Worm (Caenorhabditis elegans) whole organism, L4 larva: ENCODE measurements around the gene str-206.

Source experiments
- D1046.2 ChIP-seq: fragments of 200-800 bp; sonication (Bioruptor generic); IDR thresholded peaks from 2 replicates; pipeline ENCODE4 v1.3.6; 2022; ENCODE audit warnings: missing genetic modification characterization, missing compliant biosample characterization
- F26F4.8 ChIP-seq: fragments of 200-800 bp; sonication (Bioruptor generic); conservative IDR thresholded peaks from 2 replicates; pipeline ENCODE4 v1.3.6; 2022; ENCODE audit warnings: missing genetic modification characterization, missing compliant biosample characterization
- F37D6.2 ChIP-seq: sonication (generic microtip); optimal IDR thresholded peaks from 2 replicates; lab custom pipeline; 2016; ENCODE audit warnings: mild to moderate bottlenecking, missing genetic modification characterization, missing compliant biosample characterization
- R02D3.7 ChIP-seq: fragments of 150-350 bp; sonication (generic microtip); optimal IDR thresholded peaks from 3 replicates; lab custom pipeline; 2014; ENCODE audit warnings: missing biosample characterization, missing genetic modification characterization
- T26A8.4 ChIP-seq: fragments of 200-800 bp; sonication (Bioruptor generic); IDR thresholded peaks from 2 replicates; pipeline ENCODE4 v1.3.6; 2022; ENCODE audit warnings: missing genetic modification characterization, missing compliant biosample characterization
- Y75B8A.6 ChIP-seq: fragments of 200-800 bp; sonication (Bioruptor generic); IDR thresholded peaks from 2 replicates; pipeline ENCODE4 v1.3.6; 2022; ENCODE audit warnings: missing genetic modification reagents, missing genetic modification characterization, missing compliant biosample characterization
- aha-1 ChIP-seq: fragments of 150-350 bp; peaks from one replicate; lab custom pipeline; 2014; ENCODE audit warnings: missing biosample characterization, missing genetic modification characterization
- aly-2 ChIP-seq: sonication (generic microtip); optimal IDR thresholded peaks from 2 replicates; lab custom pipeline; 2018; ENCODE audit warnings: missing biosample characterization, missing genetic modification characterization
- ces-1 ChIP-seq: fragments of 150-350 bp; sonication (generic microtip); optimal IDR thresholded peaks from 4 replicates; lab custom pipeline; 2014; ENCODE audit warnings: missing biosample characterization, missing genetic modification reagents, missing genetic modification characterization
- ctbp-1 ChIP-seq: fragments of 200-800 bp; sonication (Bioruptor generic); IDR thresholded peaks from 2 replicates; pipeline ENCODE4 v1.3.6; 2022; ENCODE audit warnings: missing genetic modification reagents, missing genetic modification characterization, missing compliant biosample characterization
- daf-16 ChIP-seq, 3 experiments: sonication (generic microtip); optimal IDR thresholded peaks; 2 replicates each; lab custom pipeline; 2016 to 2017; ENCODE audit warnings: missing genetic modification characterization in 3 of 3, missing genetic modification reagents in 3 of 3, mild to moderate bottlenecking in 2 of 3, missing compliant biosample characterization in 2 of 3, missing biosample characterization in 1 of 3, moderate library complexity in 1 of 3
- dmd-6 ChIP-seq: fragments of 200-800 bp; sonication (Bioruptor generic); IDR thresholded peaks from 2 replicates; pipeline ENCODE4 v1.3.6; 2022; ENCODE audit warnings: missing genetic modification reagents, missing genetic modification characterization, missing compliant biosample characterization
- dmd-9 ChIP-seq: fragments of 200-800 bp; sonication (Bioruptor generic); IDR thresholded peaks from 2 replicates; pipeline ENCODE4 v1.3.6; 2022; ENCODE audit warnings: missing genetic modification reagents, missing genetic modification characterization, missing compliant biosample characterization
- dpl-1 ChIP-seq: fragments of 150-350 bp; optimal IDR thresholded peaks from 2 replicates; lab custom pipeline; 2014; ENCODE audit warnings: missing biosample characterization, missing genetic modification reagents, missing genetic modification characterization
- fos-1 ChIP-seq: fragments of 150-350 bp; optimal IDR thresholded peaks from 2 replicates; lab custom pipeline; 2014; ENCODE audit warnings: missing biosample characterization, missing genetic modification characterization
- hif-1 ChIP-seq, 2 experiments: sonication (generic microtip); optimal IDR thresholded peaks; 2 replicates each; lab custom pipeline; 2016 to 2017; ENCODE audit warnings: missing compliant biosample characterization in 2 of 2, missing genetic modification characterization in 2 of 2, missing genetic modification reagents in 2 of 2, missing genotype in 2 of 2, mild to moderate bottlenecking in 1 of 2
- hlh-11 ChIP-seq: fragments of 200-800 bp; sonication (Bioruptor generic); optimal IDR thresholded peaks from 2 replicates; lab custom pipeline; 2018; ENCODE audit warnings: mild to moderate bottlenecking, missing genetic modification characterization, missing compliant biosample characterization
- lir-3 ChIP-seq: sonication (generic microtip); optimal IDR thresholded peaks from 2 replicates; lab custom pipeline; 2016; ENCODE audit warnings: mild to moderate bottlenecking, missing genetic modification characterization, missing compliant biosample characterization
- lsy-2 ChIP-seq, 2 experiments: fragments of 150-350 bp in 1 of 2; sonication (generic microtip) in 1 of 2; optimal IDR thresholded peaks; 2 replicates each; lab custom pipeline; 2014 to 2017; ENCODE audit warnings: missing biosample characterization in 2 of 2, missing genetic modification characterization in 2 of 2
- mep-1 ChIP-seq: fragments of 150-350 bp; sonication (generic microtip); optimal IDR thresholded peaks from 3 replicates; lab custom pipeline; 2014; ENCODE audit warnings: missing biosample characterization, missing genetic modification characterization
- mxl-2 ChIP-seq: fragments of 200-800 bp; sonication (Bioruptor generic); conservative IDR thresholded peaks from 2 replicates; pipeline ENCODE4 v1.3.6; 2022; ENCODE audit warnings: missing genetic modification reagents, missing genetic modification characterization, missing compliant biosample characterization
- nhr-10 ChIP-seq: fragments of 150-350 bp; optimal IDR thresholded peaks from 2 replicates; lab custom pipeline; 2014; ENCODE audit warnings: missing biosample characterization, missing genetic modification characterization
- nhr-28 ChIP-seq: fragments of 150-350 bp; optimal IDR thresholded peaks from 2 replicates; lab custom pipeline; 2014; ENCODE audit warnings: missing biosample characterization, missing genetic modification characterization
- nhr-41 ChIP-seq: fragments of 200-800 bp; sonication (Bioruptor generic); IDR thresholded peaks from 2 replicates; pipeline ENCODE4 v1.3.6; 2022; ENCODE audit warnings: missing genetic modification reagents, missing genetic modification characterization, missing compliant biosample characterization
- nhr-48 ChIP-seq: sonication (generic microtip); optimal IDR thresholded peaks from 2 replicates; lab custom pipeline; 2016; ENCODE audit warnings: mild to moderate bottlenecking, missing genetic modification characterization, missing compliant biosample characterization
- pha-4 ChIP-seq, 2 experiments: fragments of 150-350 bp in 1 of 2; fragments of 200-800 bp in 1 of 2; sonication (Bioruptor generic) in 1 of 2; IDR thresholded peaks in 1 of 2; optimal IDR thresholded peaks in 1 of 2; 2 replicates each; pipeline versions ENCODE4 v1.3.6 to Lab custom; 2014 to 2022; ENCODE audit warnings: missing genetic modification characterization in 2 of 2, missing genetic modification reagents in 2 of 2, missing biosample characterization in 1 of 2, missing compliant biosample characterization in 1 of 2
- pqm-1 ChIP-seq: sonication (generic microtip); optimal IDR thresholded peaks from 2 replicates; lab custom pipeline; 2017; ENCODE audit warnings: missing biosample characterization, missing genetic modification characterization
- snpc-1.2 ChIP-seq: fragments of 200-800 bp; sonication (Bioruptor generic); IDR thresholded peaks from 2 replicates; pipeline ENCODE4 v1.3.6; 2022; ENCODE audit warnings: missing genetic modification reagents, missing genetic modification characterization, missing compliant biosample characterization
- tag-97 ChIP-seq: fragments of 200-800 bp; sonication (Bioruptor generic); IDR thresholded peaks from 2 replicates; pipeline ENCODE4 v1.3.6; 2022; ENCODE audit warnings: missing genetic modification characterization, missing compliant biosample characterization
- tra-1 ChIP-seq: fragments of 200-800 bp; sonication (Bioruptor generic); IDR thresholded peaks from 2 replicates; pipeline ENCODE4 v1.3.6; 2022; ENCODE audit warnings: missing genetic modification reagents, missing genetic modification characterization, missing compliant biosample characterization
- unc-62 ChIP-seq, 3 experiments: fragments of 150-350 bp in 1 of 3; sonication (generic microtip); optimal IDR thresholded peaks in 2 of 3; peaks in 1 of 3; 1 replicate in 1 of 3; 2 replicates in 2 of 3; lab custom pipeline; 2014 to 2017; ENCODE audit warnings: missing biosample characterization in 3 of 3, missing genetic modification characterization in 3 of 3, missing genetic modification reagents in 3 of 3, missing genotype in 1 of 3
- vab-7 ChIP-seq: fragments of 200-800 bp; sonication (Bioruptor generic); IDR thresholded peaks from 2 replicates; pipeline ENCODE4 v1.3.6; 2022; ENCODE audit warnings: missing genetic modification reagents, missing genetic modification characterization, missing compliant biosample characterization
- ztf-11 ChIP-seq: fragments of 150-350 bp; optimal IDR thresholded peaks from 2 replicates; lab custom pipeline; 2014; ENCODE audit warnings: missing biosample characterization, missing genetic modification characterization

str-206 gene

ce11 chrV:6206498-6206897 lies 11.4 kb upstream of the str-206 start, which contains the start of gene W06H8.2:
Gene W06H8.2, plus strand, starts transcription at chrV:6206755.
- peak; percentile 25 for TF ChIP-seq nhr-28 (tag; lab: Kevin White, UChicago)
- TF ChIP-seq lsy-2 (tag; optimal IDR thresholded peaks at IDR 0.05; lab: Kevin White, UChicago) = no peak

- no peak for TF ChIP-seq tra-1 (GFP tag; lab: Robert Waterston, UW)
- no peak for TF ChIP-seq D1046.2 (GFP tag; lab: Robert Waterston, UW)
- TF ChIP-seq Y75B8A.6 (GFP tag; lab: Robert Waterston, UW) = no peak
- no peak for TF ChIP-seq fos-1 (tag; lab: Kevin White, UChicago)
- TF ChIP-seq R02D3.7 (tag; lab: Kevin White, UChicago) = no peak
- no peak for TF ChIP-seq mep-1
- no peak for TF ChIP-seq daf-16 (GFP tag; optimal IDR thresholded peaks at IDR 0.05; lab: Kevin White, UChicago)
- TF ChIP-seq daf-16 (tag; optimal IDR thresholded peaks at IDR 0.05; lab: Kevin White, UChicago) = no peak
- TF ChIP-seq aly-2 (tag; lab: Kevin White, UChicago) = no peak
- no peak for TF ChIP-seq nhr-10 (tag; lab: Kevin White, UChicago)
- TF ChIP-seq aha-1 (tag; lab: Kevin White, UChicago) = no peak
Observed at ce11 chrV:6208585-6208984, 9.3 kb upstream of the str-206 start, which contains the start of gene rme-1. Gene rme-1, plus strand, starts transcription at chrV:6208885.

ce11 chrV:6209930-6210647 lies 7.8 kb upstream of the str-206 start:
- no peak for TF ChIP-seq mxl-2
- peak; percentile 42 for TF ChIP-seq nhr-28 (tag; lab: Kevin White, UChicago)
- no peak for TF ChIP-seq tag-97 (GFP tag; lab: Robert Waterston, UW)
- no peak for TF ChIP-seq dmd-9
- TF ChIP-seq D1046.2 (GFP tag; lab: Robert Waterston, UW) = no peak
- no peak for TF ChIP-seq snpc-1.2
- no peak for TF ChIP-seq F37D6.2
- no peak for TF ChIP-seq hif-1 (tag; optimal IDR thresholded peaks at IDR 0.05; lab: Kevin White, UChicago)
- TF ChIP-seq fos-1 (tag; lab: Kevin White, UChicago) = no peak
- no peak for TF ChIP-seq lir-3 (tag; lab: Kevin White, UChicago)
- TF ChIP-seq vab-7 (GFP tag; lab: Robert Waterston, UW) = no peak
- TF ChIP-seq unc-62 (GFP tag; optimal IDR thresholded peaks at IDR 0.05 in 1 of 2; lab: Kevin White, UChicago) = peak in 1 of 2 experiments; percentile 91
- no peak for TF ChIP-seq unc-62 (tag; optimal IDR thresholded peaks at IDR 0.05; lab: Kevin White, UChicago)
- TF ChIP-seq nhr-41 (GFP tag; lab: Robert Waterston, UW) = no peak
- no peak for TF ChIP-seq pha-4 (GFP tag; IDR thresholded peaks at IDR 0.05; lab: Robert Waterston, UW)
- no peak for TF ChIP-seq pha-4 (tag; optimal IDR thresholded peaks at IDR 0.05; lab: Kevin White, UChicago)
- TF ChIP-seq ces-1 (GFP tag; lab: Kevin White, UChicago) = no peak
- no peak for TF ChIP-seq ctbp-1 (GFP tag; lab: Robert Waterston, UW)
- no peak for TF ChIP-seq F26F4.8 (GFP tag; lab: Robert Waterston, UW)
- peak; percentile 18 for TF ChIP-seq hlh-11 (tag; lab: Kevin White, UChicago)
- no peak for TF ChIP-seq aly-2 (tag; lab: Kevin White, UChicago)
- TF ChIP-seq pqm-1 (tag; lab: Kevin White, UChicago) = peak; percentile 46
- no peak for TF ChIP-seq mep-1
- peak; percentile 60; the same call in 1 of the 2 replicates for TF ChIP-seq dmd-6 (GFP tag; lab: Robert Waterston, UW)
- TF ChIP-seq ztf-11 (tag; lab: Kevin White, UChicago) = no peak
- TF ChIP-seq T26A8.4 (GFP tag; lab: Robert Waterston, UW) = no peak
- TF ChIP-seq lsy-2 (tag; optimal IDR thresholded peaks at IDR 0.05; lab: Kevin White, UChicago) = no peak
- no peak for TF ChIP-seq nhr-48
- no peak for TF ChIP-seq dpl-1 (GFP tag; lab: Kevin White, UChicago)
